Worm (Caenorhabditis elegans) whole organism, L4/young adult: ENCODE measurements around the gene srz-13.

Experiments
- W03F9.2 ChIP-seq: fragments of 150-350 bp; optimal IDR thresholded peaks from 2 replicates; lab custom pipeline; 2014; ENCODE audit warnings: missing biosample characterization, missing genetic modification characterization
- dao-5 ChIP-seq: sonication (generic microtip); optimal IDR thresholded peaks from 2 replicates; lab custom pipeline; 2016; ENCODE audit warnings: missing genotype, missing genetic modification characterization, moderate library complexity, missing compliant biosample characterization
- him-1 ChIP-seq: sonication (generic microtip); optimal IDR thresholded peaks from 2 replicates; lab custom pipeline; 2016; ENCODE audit warnings: missing genotype, missing genetic modification reagents, missing genetic modification characterization, missing compliant biosample characterization

DNA sequence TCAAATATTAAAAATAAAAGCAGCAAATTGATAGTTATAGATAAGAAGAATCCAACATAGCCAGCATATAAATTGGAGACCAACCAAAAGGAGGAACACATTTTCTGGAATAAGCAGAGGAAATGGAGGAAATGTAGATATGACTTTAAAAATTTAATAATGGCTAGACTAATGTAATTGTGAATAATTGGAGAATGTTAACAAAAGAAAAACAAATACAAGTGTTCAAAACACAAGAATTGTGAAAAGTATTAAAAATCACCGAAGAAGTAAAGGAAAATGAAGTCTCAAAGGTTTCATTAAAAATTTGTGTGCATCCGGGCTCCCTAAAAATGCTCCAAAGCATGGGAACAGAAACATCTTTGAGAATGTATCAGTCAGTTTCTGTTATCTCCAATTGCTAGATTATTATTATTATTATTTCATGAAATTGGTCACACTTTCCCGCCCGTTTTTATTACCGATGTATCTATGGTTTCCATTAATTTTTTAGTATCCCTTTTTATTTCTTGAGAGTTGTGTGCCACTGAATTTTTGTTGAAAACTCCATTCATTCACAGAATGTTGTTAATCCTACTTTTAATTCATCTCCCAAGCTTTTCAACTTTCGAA, 20.0 kb upstream of the srz-13 start, which contains the start of the genes str-109 and F10A3.11:
- no peak for TF ChIP-seq him-1
- TF ChIP-seq dao-5 (tag; lab: Kevin White, UChicago) = no peak
- TF ChIP-seq W03F9.2 (tag; lab: Kevin White, UChicago) = no peak
